Fruit fly (Drosophila melanogaster) Kc167 (cell line): ENCODE results near the gene Nep1.

Experiments used
- Myc ChIP-seq: fragments of >200 bp; optimal IDR thresholded peaks from 2 replicates; lab custom pipeline; 2017; ENCODE audit warnings: missing external identifiers
- Sin3A ChIP-seq: fragments of >200 bp; optimal IDR thresholded peaks from 2 replicates; lab custom pipeline; 2018; ENCODE audit warnings: missing external identifiers
- h ChIP-seq: fragments of >200 bp; optimal IDR thresholded peaks from 3 replicates; lab custom pipeline; 2018; ENCODE audit warnings: missing external identifiers
- insv ChIP-seq: fragments of >200 bp; optimal IDR thresholded peaks from 3 replicates; lab custom pipeline; 2018; ENCODE audit warnings: missing external identifiers
- psq ChIP-seq: fragments of >200 bp; optimal IDR thresholded peaks from 2 replicates; lab custom pipeline; 2017; ENCODE audit warnings: missing external identifiers
- ttk ChIP-seq: sonication (Bioruptor generic); optimal IDR thresholded peaks from 2 replicates; lab custom pipeline; 2017; ENCODE audit warnings: missing external identifiers

Nep1 gene

DNA sequence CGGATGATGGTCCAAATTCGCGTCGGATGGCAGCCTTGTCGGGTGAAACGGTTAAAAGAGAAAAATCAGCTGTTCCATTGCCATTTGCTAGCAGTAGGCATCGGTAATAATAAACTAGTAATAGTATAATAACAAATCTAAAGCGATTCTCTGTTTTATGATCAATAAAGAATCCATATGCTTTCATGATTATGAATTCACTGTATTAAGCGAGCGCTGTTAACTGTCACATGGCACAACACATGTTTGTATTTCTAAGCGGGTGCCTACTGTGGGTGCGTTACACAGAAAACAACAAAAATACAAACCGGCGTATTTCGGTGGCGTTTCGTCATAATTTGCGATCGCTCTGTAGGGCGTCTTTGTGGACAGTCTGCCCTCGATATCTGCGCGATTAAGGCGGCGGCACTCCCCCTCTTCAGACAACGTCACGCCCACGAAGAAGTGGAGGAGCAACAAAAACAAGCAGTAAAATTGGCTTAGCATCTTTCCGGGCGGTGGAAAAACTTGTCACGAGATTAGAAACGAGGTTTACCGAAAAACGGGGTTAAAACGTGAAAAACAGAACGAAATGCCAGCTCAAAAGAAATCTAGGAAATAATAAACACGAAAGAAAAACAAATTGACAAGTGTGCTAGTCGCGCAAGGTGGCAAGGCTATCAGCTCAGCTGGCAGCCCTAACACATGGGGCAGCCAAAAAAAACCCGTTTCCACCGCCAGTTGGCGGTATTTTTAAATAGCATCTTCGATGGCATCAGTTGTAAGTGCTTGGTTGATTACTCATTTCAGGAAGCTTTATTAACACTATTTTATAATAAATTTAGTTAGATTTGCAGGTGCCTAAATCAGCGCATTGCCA is at the start of gene Nep1, which contains the start of gene Mipp2:
Nep1 (plus strand) TSS at position 397 of the 859 bp plus-strand sequence.
Mipp2 (minus strand) TSS at position 663 of the 859 bp plus-strand sequence.
- TF ChIP-seq h (lab: Kevin White, UChicago): no peak

DNA sequence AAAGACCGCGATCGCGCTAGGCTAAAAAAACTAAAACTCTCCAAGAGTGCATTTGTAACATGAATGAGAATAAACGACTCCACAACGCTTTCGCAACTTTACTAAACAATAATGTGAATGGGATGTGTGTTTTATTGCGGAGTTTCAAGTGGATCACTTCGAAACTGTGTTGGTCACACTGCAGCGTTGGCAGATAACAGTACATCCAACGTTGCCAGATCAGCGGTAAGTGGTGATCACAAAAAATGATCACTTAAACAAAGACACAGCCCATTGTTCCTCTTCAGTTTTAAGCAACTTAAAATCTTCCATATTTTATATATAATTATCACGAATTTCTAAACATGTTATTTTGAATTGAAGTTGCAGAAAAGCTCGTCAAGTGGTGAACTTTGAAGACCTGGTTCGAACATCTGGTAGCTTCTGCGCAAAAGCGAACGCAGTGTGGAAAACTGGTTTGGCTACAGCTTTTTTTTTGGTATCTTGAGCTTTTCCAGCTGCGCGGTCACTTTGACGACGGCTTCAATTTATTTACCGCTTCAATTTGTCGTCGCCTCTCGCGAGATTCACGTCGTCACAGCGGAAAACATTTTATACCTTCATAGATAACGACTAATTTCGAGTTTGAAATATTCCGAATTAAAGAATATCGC is 40.6 kb upstream of the Nep1 start, which contains the start of gene CG5921:
CG5921 (plus strand) TSS at position 547 of the 653 bp plus-strand sequence.
- no peak for TF ChIP-seq Sin3A (lab: Kevin White, UChicago)

DNA sequence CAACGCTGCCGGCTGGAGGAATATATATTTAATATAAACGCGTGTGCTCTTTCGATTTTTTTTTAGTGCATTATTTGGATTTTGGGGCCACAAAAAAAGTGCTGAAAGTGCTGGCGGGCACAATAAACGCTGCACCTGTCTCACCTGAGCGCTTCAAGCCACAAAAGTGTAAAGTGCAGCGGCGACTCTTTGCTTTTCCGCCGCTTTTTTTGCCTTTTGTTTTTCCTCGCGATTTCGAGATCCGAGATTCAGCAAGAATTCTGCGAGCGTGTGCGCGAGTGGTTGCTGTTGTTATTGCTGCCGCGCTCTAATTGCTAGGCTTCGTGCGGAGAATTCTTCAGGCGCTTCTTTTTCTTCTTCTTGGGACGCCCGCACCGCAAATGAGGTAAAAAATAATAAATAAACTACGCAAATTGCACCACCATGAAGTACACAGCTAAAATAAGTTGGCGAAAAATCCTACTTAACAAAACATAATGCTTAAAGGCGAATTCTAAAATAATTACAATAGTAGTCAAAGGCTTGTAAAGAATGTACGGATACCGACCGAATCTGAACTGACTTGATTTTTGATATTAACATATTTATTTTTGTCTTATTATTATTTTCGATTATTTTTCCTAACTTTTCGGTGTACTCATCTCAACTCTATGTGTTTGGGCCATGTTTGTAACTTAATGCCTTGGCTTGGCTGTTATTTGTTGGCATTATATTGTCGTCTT is 39.9 kb upstream of the Nep1 start:
- no peak for TF ChIP-seq h (lab: Kevin White, UChicago)
- no peak for TF ChIP-seq ttk
- no peak for TF ChIP-seq psq
- TF ChIP-seq Sin3A (lab: Kevin White, UChicago): no peak
- no peak for TF ChIP-seq insv (lab: Kevin White, UChicago)
- TF ChIP-seq Myc (lab: Kevin White, UChicago): no peak

DNA sequence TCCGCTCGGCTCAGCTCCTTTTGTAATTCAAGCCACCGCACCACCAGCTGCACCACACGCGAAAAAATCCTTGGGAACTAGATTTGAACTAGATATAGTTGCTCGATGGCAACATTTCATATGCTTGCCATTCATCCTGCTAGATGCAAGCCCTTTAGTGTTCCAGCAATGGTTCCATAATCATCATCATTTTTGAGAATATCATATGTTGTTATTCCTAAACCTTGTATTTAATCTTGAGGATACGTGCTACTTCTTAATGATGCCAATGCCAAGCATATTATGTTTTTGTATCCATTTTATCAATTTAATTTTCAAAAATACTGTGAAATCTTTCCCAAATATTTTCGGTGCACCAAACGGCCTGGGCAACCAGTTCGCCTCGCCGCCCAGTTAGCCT is 38.1 kb upstream of the Nep1 start:
- no peak for TF ChIP-seq insv (lab: Kevin White, UChicago)
- TF ChIP-seq Sin3A (lab: Kevin White, UChicago): no peak
- TF ChIP-seq psq: no peak
- no peak for TF ChIP-seq Myc (lab: Kevin White, UChicago)
- TF ChIP-seq ttk: no peak
- TF ChIP-seq h (lab: Kevin White, UChicago): no peak

DNA sequence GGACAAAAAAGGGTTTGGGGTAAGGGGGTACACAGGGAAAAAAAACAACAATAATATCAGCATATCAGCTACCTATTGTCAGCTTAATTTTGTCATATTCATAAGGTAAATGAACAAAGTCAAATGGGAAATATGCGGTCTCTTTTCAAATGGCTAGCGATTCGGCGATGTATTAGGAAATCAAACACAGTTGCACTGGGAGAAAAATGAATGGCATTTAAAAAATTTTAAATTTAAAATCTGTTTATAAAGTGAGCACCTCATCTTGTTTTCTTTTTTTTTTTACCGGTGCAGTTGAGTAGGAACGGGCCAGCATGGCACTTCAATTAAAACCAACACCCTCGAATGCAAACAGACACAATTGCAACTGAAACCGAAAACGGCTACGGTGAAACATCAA is 37.0 kb upstream of the Nep1 start:
- TF ChIP-seq h (lab: Kevin White, UChicago): no peak
- TF ChIP-seq Sin3A (lab: Kevin White, UChicago): no peak
- TF ChIP-seq Myc (lab: Kevin White, UChicago): no peak
- no peak for TF ChIP-seq insv (lab: Kevin White, UChicago)
- TF ChIP-seq ttk: no peak
- TF ChIP-seq psq: no peak

DNA sequence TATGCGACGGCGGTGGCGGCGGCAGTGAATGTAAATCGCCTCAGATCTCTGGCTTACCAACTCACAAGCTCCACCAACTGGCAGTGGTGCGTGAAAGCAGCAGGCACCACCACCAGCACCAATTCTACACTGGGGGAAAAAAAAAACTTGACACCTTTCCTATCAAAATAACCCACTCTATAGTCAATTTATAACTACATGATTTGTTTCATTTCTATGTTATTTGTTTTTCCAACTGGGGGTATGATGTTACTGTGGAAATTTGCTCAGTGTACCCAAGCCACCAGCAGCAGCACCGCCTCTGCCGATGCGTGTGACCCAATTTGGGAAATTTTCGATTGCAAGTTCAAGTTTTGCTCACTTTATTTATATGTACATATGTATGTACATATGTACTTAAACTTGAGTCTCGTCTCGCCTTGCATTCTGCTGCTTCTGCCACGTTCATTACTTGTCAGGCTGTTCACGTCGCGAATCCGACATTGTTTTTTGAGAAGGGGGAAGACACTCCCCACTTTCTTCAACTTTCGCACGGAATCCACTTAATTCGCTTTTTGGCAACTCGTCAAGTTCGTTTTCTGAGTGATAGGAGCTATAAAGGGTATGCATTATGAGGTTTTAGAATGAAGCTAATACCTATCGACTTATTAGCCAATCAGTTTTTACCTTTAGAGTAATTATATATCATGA is 31.7 kb upstream of the Nep1 start:
- no peak for TF ChIP-seq Sin3A (lab: Kevin White, UChicago)
- TF ChIP-seq psq: no peak
- no peak for TF ChIP-seq Myc (lab: Kevin White, UChicago)
- TF ChIP-seq h (lab: Kevin White, UChicago): no peak
- no peak for TF ChIP-seq insv (lab: Kevin White, UChicago)
- TF ChIP-seq ttk: no peak

DNA sequence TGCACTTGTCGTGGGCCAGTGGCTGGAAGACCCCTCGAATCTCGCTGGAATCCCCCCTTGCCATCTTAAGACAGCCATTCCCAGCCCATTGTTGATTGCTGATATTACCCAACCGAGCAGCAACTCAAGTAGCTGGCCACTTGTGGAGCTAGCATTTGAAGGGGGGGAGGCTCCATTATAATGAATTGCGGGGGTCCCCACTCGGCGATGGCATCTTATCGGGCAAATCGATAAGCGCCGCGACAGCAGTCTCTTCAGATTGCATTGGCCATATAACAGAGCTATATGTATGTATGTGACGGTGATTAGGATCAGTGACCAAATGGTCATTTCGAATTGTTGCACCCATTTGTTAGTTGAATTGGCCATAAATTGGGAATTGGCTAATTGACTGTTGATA is 28.8 kb upstream of the Nep1 start:
- no peak for TF ChIP-seq h (lab: Kevin White, UChicago)
- no peak for TF ChIP-seq Myc (lab: Kevin White, UChicago)
- no peak for TF ChIP-seq Sin3A (lab: Kevin White, UChicago)
- no peak for TF ChIP-seq psq
- TF ChIP-seq insv (lab: Kevin White, UChicago): no peak
- TF ChIP-seq ttk: no peak

DNA sequence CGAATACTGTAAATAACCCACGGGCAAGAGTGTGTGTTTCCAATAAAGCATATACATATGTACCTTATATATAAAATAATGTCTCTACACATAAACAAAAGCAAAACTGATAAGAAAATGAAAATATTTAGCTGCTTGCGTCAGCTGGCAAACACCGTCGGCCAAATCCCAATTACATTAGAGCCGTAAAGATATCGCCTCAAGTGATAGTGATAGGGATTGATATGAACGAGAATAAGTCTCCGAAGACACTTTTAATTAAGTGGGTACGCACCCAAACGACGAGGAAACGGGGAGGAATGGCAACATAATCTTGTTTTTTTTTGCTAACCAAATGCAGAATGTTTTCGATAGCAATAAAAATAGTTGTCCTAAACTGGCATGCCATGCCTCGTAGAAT is 26.5 kb upstream of the Nep1 start:
- TF ChIP-seq ttk (no peak), Myc (lab: Kevin White, UChicago) (no peak)

DNA sequence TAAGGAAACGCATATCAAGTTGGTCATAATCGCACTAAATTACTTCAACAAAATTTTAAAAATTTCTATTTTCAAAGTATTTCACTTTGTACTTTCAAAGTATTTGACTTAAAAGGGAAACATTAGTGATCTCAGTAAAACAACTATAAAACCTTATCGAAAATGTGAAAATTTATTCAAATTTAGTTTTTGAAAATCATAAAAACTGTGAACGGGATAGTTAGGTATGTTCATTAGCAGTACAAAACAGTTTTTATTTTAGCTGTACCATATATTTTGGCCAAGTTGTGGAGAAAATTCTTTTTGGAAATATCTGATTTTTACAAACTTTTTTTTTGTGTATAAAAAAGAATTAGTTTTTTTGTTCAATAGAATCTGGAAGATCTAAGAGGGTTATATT is 24.7 kb upstream of the Nep1 start, which contains the start of gene CG43115:
CG43115 (minus strand) TSS at position 101 of the 400 bp plus-strand sequence.
- TF ChIP-seq Myc (lab: Kevin White, UChicago) (no peak), ttk (no peak), psq (no peak), h (lab: Kevin White, UChicago) (no peak), Sin3A (lab: Kevin White, UChicago) (no peak), insv (lab: Kevin White, UChicago) (no peak)

DNA sequence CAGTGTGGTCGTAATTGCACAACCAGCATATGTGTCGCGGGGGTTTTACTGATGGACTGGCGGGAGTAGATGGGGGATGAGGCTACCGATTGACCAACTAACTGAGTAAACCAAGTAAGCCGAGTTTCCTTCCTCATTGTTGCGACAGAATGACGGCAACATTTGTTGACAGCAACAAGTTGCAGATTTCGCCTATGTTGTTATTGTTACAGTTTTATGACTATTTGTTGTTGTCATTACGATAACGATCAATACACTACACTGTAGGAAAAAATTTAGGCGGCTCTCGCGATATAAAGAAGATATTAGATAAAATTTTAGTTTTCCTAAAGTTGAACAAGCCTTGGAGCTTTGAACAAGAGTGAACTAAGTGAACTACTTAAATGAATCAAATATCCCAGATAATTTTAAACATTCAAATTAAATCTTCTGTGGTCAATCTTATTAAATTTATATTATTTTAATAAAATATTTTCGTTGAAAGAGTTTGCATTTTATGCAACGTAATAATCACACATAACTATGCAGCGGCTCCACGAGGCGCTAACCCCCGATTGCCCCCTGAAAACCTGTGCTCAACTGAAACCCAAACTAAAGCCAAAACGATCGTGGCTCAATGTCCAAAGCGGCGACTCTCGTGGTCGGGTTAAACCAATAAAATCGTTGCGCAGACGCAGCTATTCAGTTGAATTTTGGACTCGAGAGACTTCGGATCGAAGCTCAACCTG is 23.6 kb upstream of the Nep1 start, which contains the start of gene CG5928:
CG5928 (plus strand) TSS at position 678 of the 728 bp plus-strand sequence.
- no peak for TF ChIP-seq Sin3A (lab: Kevin White, UChicago)
- TF ChIP-seq h (lab: Kevin White, UChicago): no peak
- TF ChIP-seq Myc (lab: Kevin White, UChicago): no peak
- no peak for TF ChIP-seq ttk

DNA sequence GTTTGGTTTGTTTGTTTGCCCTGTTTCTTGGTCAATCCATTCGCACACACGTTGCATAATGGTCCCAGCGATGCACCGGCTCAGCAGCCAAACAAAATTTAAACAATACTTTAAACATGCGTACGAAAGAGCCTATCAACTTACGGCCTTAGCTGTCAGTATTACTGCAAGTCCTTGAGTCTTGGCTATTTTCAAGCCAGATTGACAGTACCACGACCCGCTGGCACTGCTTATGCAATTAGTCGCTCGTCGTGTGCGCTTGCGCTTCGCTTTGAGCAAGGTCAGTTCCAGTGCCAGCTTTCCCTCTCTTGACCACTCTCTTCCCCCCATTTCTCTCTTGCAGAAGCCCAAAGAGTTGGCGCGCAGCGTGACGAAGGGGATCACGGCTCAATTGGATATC is 22.3 kb upstream of the Nep1 start:
- TF ChIP-seq h (lab: Kevin White, UChicago): no peak
- no peak for TF ChIP-seq insv (lab: Kevin White, UChicago)
- no peak for TF ChIP-seq psq
- TF ChIP-seq Myc (lab: Kevin White, UChicago): no peak
- no peak for TF ChIP-seq ttk
- no peak for TF ChIP-seq Sin3A (lab: Kevin White, UChicago)
